Worm (Caenorhabditis elegans) whole organism, L2 larva: ENCODE measurements around the gene ensh-1.

Experiments used
- C34F6.9 ChIP-seq: fragments of 150-350 bp; optimal IDR thresholded peaks from 2 replicates; lab custom pipeline; 2014; ENCODE audit warnings: missing biosample characterization, missing genetic modification characterization
- F13H6.1 ChIP-seq: sonication (generic microtip); optimal IDR thresholded peaks from 2 replicates; lab custom pipeline; 2016; ENCODE audit warnings: missing genetic modification characterization, missing compliant biosample characterization
- ama-1 ChIP-seq: fragments of 150-350 bp; optimal IDR thresholded peaks from 2 replicates; lab custom pipeline; 2018; ENCODE audit warnings: inconsistent platforms
- ceh-82 ChIP-seq: fragments of 150-350 bp; optimal IDR thresholded peaks from 2 replicates; lab custom pipeline; 2014; ENCODE audit warnings: missing biosample characterization, missing genetic modification characterization
- crh-2 ChIP-seq: sonication (generic microtip); optimal IDR thresholded peaks from 2 replicates; lab custom pipeline; 2017; ENCODE audit warnings: missing biosample characterization, missing genetic modification characterization
- egl-27 ChIP-seq: sonication (generic microtip); optimal IDR thresholded peaks from 3 replicates; lab custom pipeline; 2017; ENCODE audit warnings: missing biosample characterization, missing genetic modification reagents, missing genetic modification characterization
- elt-1 ChIP-seq: fragments of 150-350 bp; optimal IDR thresholded peaks from 2 replicates; lab custom pipeline; 2014; ENCODE audit warnings: missing biosample characterization, missing genetic modification characterization
- fos-1 ChIP-seq: fragments of 150-350 bp; optimal IDR thresholded peaks from 2 replicates; lab custom pipeline; 2014; ENCODE audit warnings: missing biosample characterization, missing genetic modification characterization
- lin-13 ChIP-seq: fragments of 150-350 bp; optimal IDR thresholded peaks from 2 replicates; lab custom pipeline; 2014; ENCODE audit warnings: missing biosample characterization, missing genetic modification reagents, missing genetic modification characterization
- lsy-2 ChIP-seq, 2 experiments: fragments of 150-350 bp in 1 of 2; sonication (generic microtip) in 1 of 2; optimal IDR thresholded peaks; 2 replicates each; lab custom pipeline; 2014 to 2017; ENCODE audit warnings: missing biosample characterization in 2 of 2, missing genetic modification characterization in 2 of 2
- nhr-10 ChIP-seq: sonication (generic microtip); optimal IDR thresholded peaks from 2 replicates; lab custom pipeline; 2017; ENCODE audit warnings: missing biosample characterization, missing genetic modification characterization
- nhr-237 ChIP-seq: fragments of 150-350 bp; optimal IDR thresholded peaks from 2 replicates; lab custom pipeline; 2014; ENCODE audit warnings: missing biosample characterization, missing genetic modification characterization
- nhr-77 ChIP-seq: fragments of 150-350 bp; optimal IDR thresholded peaks from 2 replicates; lab custom pipeline; 2014; ENCODE audit warnings: missing biosample characterization, missing genetic modification characterization
- peb-1 ChIP-seq: fragments of 150-350 bp; optimal IDR thresholded peaks from 2 replicates; lab custom pipeline; 2014; ENCODE audit warnings: missing biosample characterization, missing genetic modification characterization
- skn-1 ChIP-seq: sonication (generic microtip); optimal IDR thresholded peaks from 2 replicates; lab custom pipeline; 2017; ENCODE audit warnings: missing biosample characterization, missing genetic modification characterization
- sma-9 ChIP-seq, 2 experiments: fragments of 150-350 bp in 1 of 2; sonication (generic microtip) in 1 of 2; optimal IDR thresholded peaks; 2 replicates each; lab custom pipeline; 2014 to 2016; ENCODE audit warnings: missing genetic modification characterization in 2 of 2, mild to moderate bottlenecking in 1 of 2, missing biosample characterization in 1 of 2, missing compliant biosample characterization in 1 of 2, missing genetic modification reagents in 1 of 2, moderate library complexity in 1 of 2
- unc-39 ChIP-seq: fragments of 150-350 bp; optimal IDR thresholded peaks from 2 replicates; lab custom pipeline; 2014; ENCODE audit warnings: missing biosample characterization, missing genetic modification characterization
- unc-62 ChIP-seq: fragments of 150-350 bp; optimal IDR thresholded peaks from 2 replicates; lab custom pipeline; 2014; ENCODE audit warnings: missing biosample characterization, missing genetic modification reagents, missing genetic modification characterization
- zag-1 ChIP-seq: fragments of 150-350 bp; optimal IDR thresholded peaks from 2 replicates; lab custom pipeline; 2014; ENCODE audit warnings: missing biosample characterization, missing genetic modification characterization
- ztf-1 ChIP-seq: fragments of 200-800 bp; sonication (Bioruptor generic); conservative IDR thresholded peaks from 2 replicates; pipeline ENCODE4 v1.3.6; 2022; ENCODE audit warnings: missing genetic modification characterization, missing compliant biosample characterization
- ztf-4 ChIP-seq: fragments of 150-350 bp; optimal IDR thresholded peaks from 2 replicates; lab custom pipeline; 2014; ENCODE audit warnings: missing biosample characterization, missing genetic modification characterization

The ensh-1 gene

ce11 chrX:8955808-8956207 lies 50.6 kb downstream of the ensh-1 start:
- TF ChIP-seq nhr-77 (tag; lab: Kevin White, UChicago) (no peak), F13H6.1 (tag; lab: Kevin White, UChicago) (no peak), unc-39 (tag; lab: Kevin White, UChicago) (no peak), fos-1 (tag; lab: Kevin White, UChicago) (no peak), C34F6.9 (no peak), lsy-2 (tag; optimal IDR thresholded peaks at IDR 0.05; lab: Kevin White, UChicago) (no peak), nhr-237 (tag; lab: Kevin White, UChicago) (no peak), skn-1 (tag; lab: Kevin White, UChicago) (no peak), egl-27 (tag; lab: Kevin White, UChicago) (no peak), unc-62 (GFP tag; lab: Kevin White, UChicago) (no peak), ztf-4 (tag; lab: Kevin White, UChicago) (no peak), ceh-82 (tag; lab: Kevin White, UChicago) (no peak), lin-13 (no peak), crh-2 (tag; lab: Kevin White, UChicago) (no peak), ztf-1 (GFP tag; lab: Robert Waterston, UW) (no peak), zag-1 (tag; lab: Kevin White, UChicago) (no peak), elt-1 (tag; lab: Kevin White, UChicago) (no peak), peb-1 (tag; lab: Kevin White, UChicago) (no peak), nhr-10 (tag; lab: Kevin White, UChicago) (no peak)

ce11 chrX:8957974-8958373 lies 52.8 kb downstream of the ensh-1 start:
- TF ChIP-seq ama-1 (lab: Kevin White, UChicago) (no peak), sma-9 (GFP tag; optimal IDR thresholded peaks at IDR 0.05; lab: Kevin White, UChicago) (peak; percentile 5), sma-9 (tag; optimal IDR thresholded peaks at IDR 0.05; lab: Kevin White, UChicago) (no peak)
- TF ChIP-seq, all 48 proteins: peak for 1
